Fruit fly (Drosophila melanogaster): Measurements from ENCODE around the gene CG11248.
A peak's percentile ranks its signal among the peaks of the same experiment; 100 is the strongest.

Gene CG11248

dm6 chr3L:21679687-21680086 is at the start of gene CG11248, which contains the start of gene Als2 (continued):
- peak; percentile 50 for TF ChIP-seq CG17802 (tag; optimal IDR thresholded peaks at IDR 0.05)
- TF ChIP-seq CG12236 (GFP tag; optimal IDR thresholded peaks at IDR 0.05), result peak; percentile 21
- peak; percentile 84 for TF ChIP-seq CG30020 (tag; optimal IDR thresholded peaks at IDR 0.05)
- no peak for TF ChIP-seq CG12071 (GFP tag; optimal IDR thresholded peaks at IDR 0.05)
- no peak for TF ChIP-seq nau (GFP tag; optimal IDR thresholded peaks at IDR 0.05)
- TF ChIP-seq CG14860 (GFP tag; IDR thresholded peaks at IDR 0.05; ENCODE audit: partially characterized antibody), result no peak
- TF ChIP-seq trem (tag; optimal IDR thresholded peaks at IDR 0.05), result peak; percentile 72
- TF ChIP-seq CG30431 (GFP tag; optimal IDR thresholded peaks at IDR 0.05), result peak; percentile 50
- TF ChIP-seq Nf-YB (GFP tag; optimal IDR thresholded peaks at IDR 0.05), result peak; percentile 29
- TF ChIP-seq lmd (GFP tag; IDR thresholded peaks at IDR 0.05), result peak; percentile 74
- TF ChIP-seq unpg (GFP tag; optimal IDR thresholded peaks at IDR 0.05), result no peak
- no peak for TF ChIP-seq Trl (optimal IDR thresholded peaks at IDR 0.05)
- TF ChIP-seq Trl (GFP tag; optimal IDR thresholded peaks at IDR 0.05), result peak; percentile 71
- peak; percentile 14; the same call in 1 of the 2 replicates for TF ChIP-seq CG1024 (GFP tag; IDR thresholded peaks at IDR 0.05)
- peak; percentile 63 for TF ChIP-seq CG32772 (GFP tag; IDR thresholded peaks at IDR 0.05)
- TF ChIP-seq CG14014 (GFP tag; IDR thresholded peaks at IDR 0.05), result peak; percentile 44; the same call in 1 of the 2 replicates
- TF ChIP-seq CG9817 (tag; optimal IDR thresholded peaks at IDR 0.05), result peak; percentile 87
- no peak for TF ChIP-seq Lim3 (GFP tag; IDR thresholded peaks at IDR 0.05)
- no peak for TF ChIP-seq HmgD (GFP tag; optimal IDR thresholded peaks at IDR 0.05)
- TF ChIP-seq gsb (GFP tag; IDR thresholded peaks at IDR 0.05), result no peak
- TF ChIP-seq maf-S (GFP tag; optimal IDR thresholded peaks at IDR 0.05), result peak; percentile 60
- no peak for TF ChIP-seq sqz (GFP tag; optimal IDR thresholded peaks at IDR 0.05)
- TF ChIP-seq hb (GFP tag; IDR thresholded peaks at IDR 0.05; ENCODE audit: partially characterized antibody), result no peak
- TF ChIP-seq mld (GFP tag; IDR thresholded peaks at IDR 0.05; ENCODE audit: partially characterized antibody), result no peak
- TF ChIP-seq Atf3 (GFP tag; optimal IDR thresholded peaks at IDR 0.05), result peak; percentile 57
- peak; percentile 60 for TF ChIP-seq BEAF-32 (GFP tag; optimal IDR thresholded peaks at IDR 0.05)
- no peak for TF ChIP-seq dmrt99B (tag; optimal IDR thresholded peaks at IDR 0.05)
- TF ChIP-seq CG4617 (GFP tag; optimal IDR thresholded peaks at IDR 0.05; ENCODE audit: borderline replicate concordance), result peak; percentile 83
- no peak for TF ChIP-seq CG6683 (GFP tag; optimal IDR thresholded peaks at IDR 0.05)
- TF ChIP-seq gem (tag; optimal IDR thresholded peaks at IDR 0.05), result peak; percentile 90
- no peak for TF ChIP-seq ci (GFP tag; IDR thresholded peaks at IDR 0.05)
- no peak for TF ChIP-seq CG15073 (GFP tag; optimal IDR thresholded peaks at IDR 0.05)
- peak; percentile 86 for TF ChIP-seq Xbp1 (GFP tag; optimal IDR thresholded peaks at IDR 0.05)
- no peak for TF ChIP-seq CG1529 (GFP tag; optimal IDR thresholded peaks at IDR 0.05)
- TF ChIP-seq GATAe (GFP tag; conservative IDR thresholded peaks at IDR 0.05), result no peak
- no peak for TF ChIP-seq CG14667 (GFP tag; IDR thresholded peaks at IDR 0.05)
- TF ChIP-seq CG11560 (tag; IDR thresholded peaks at IDR 0.05), result 0 out of 3 replicates have a peak, but pooled peaks have one; percentile 25
- no peak for TF ChIP-seq bowl (GFP tag; IDR thresholded peaks at IDR 0.05)
- TF ChIP-seq ato (GFP tag; IDR thresholded peaks at IDR 0.05; ENCODE audit: partially characterized antibody), result no peak
- peak; percentile 69 for TF ChIP-seq zfh2 (GFP tag; optimal IDR thresholded peaks at IDR 0.05)
- TF ChIP-seq mirr (GFP tag; optimal IDR thresholded peaks at IDR 0.05), result no peak
- TF ChIP-seq HLH3B (GFP tag; IDR thresholded peaks at IDR 0.05), result peak; percentile 54; the same call in 1 of the 2 replicates
- no peak for TF ChIP-seq pfk (GFP tag; optimal IDR thresholded peaks at IDR 0.05)
- no peak for TF ChIP-seq Neu2 (GFP tag; optimal IDR thresholded peaks at IDR 0.05; ENCODE audit: borderline replicate concordance)
- TF ChIP-seq CG32532 (GFP tag; IDR thresholded peaks at IDR 0.05), result peak; percentile 73
- TF ChIP-seq CG13775 (GFP tag; optimal IDR thresholded peaks at IDR 0.05), result peak; percentile 78
- TF ChIP-seq trh (GFP tag; optimal IDR thresholded peaks at IDR 0.05), result peak; percentile 24
- TF ChIP-seq Pdp1 (GFP tag; optimal IDR thresholded peaks at IDR 0.05), result peak in 1 of 2 experiments; percentile 68
- no peak for TF ChIP-seq CG8478 (optimal IDR thresholded peaks at IDR 0.05)
- peak; percentile 77; the same call in 1 of the 2 replicates for TF ChIP-seq Xrp1 (GFP tag; IDR thresholded peaks at IDR 0.05)
- TF ChIP-seq CG3281 (GFP tag; optimal IDR thresholded peaks at IDR 0.05), result no peak
